Worm (Caenorhabditis elegans): ENCODE data around the gene ulp-2.

- TF ChIP-seq B0019.2 (GFP tag; conservative IDR thresholded peaks at IDR 0.05) (no peak), fkh-3 (tag; optimal IDR thresholded peaks at IDR 0.05) (no peak), ama-1 (optimal IDR thresholded peaks at IDR 0.05) (no peak), ama-1 (GFP tag; optimal IDR thresholded peaks at IDR 0.05) (no peak), egl-44 (GFP tag; IDR thresholded peaks at IDR 0.05) (no peak), pha-4 (tag; optimal IDR thresholded peaks at IDR 0.05) (no peak), akir-1 (GFP tag; optimal IDR thresholded peaks at IDR 0.05) (no peak), dpl-1 (GFP tag; optimal IDR thresholded peaks at IDR 0.05) (no peak), mes-4 (tag; optimal IDR thresholded peaks at IDR 0.05) (no peak), cebp-1 (GFP tag; IDR thresholded peaks at IDR 0.05) (no peak), cebp-1 (tag; optimal IDR thresholded peaks at IDR 0.05) (no peak), tlf-1 (GFP tag; optimal IDR thresholded peaks at IDR 0.05) (no peak), efl-1 (GFP tag; optimal IDR thresholded peaks at IDR 0.05) (no peak)
Observed at ce11 chrII:4981682-4982404, 22.2 kb upstream of the ulp-2 start.
